Fruit fly (Drosophila melanogaster) whole organism, embryonic: ENCODE data around the gene Syt14.

ENCODE experiments used
- Awh ChIP-seq: fragments of 200-800 bp; sonication (Bioruptor generic); IDR thresholded peaks from 2 replicates; pipeline ENCODE4, ENCODE4 v1.3.6; 2022; ENCODE audit warnings: missing biosample characterization, missing genetic modification characterization
- CG43689 ChIP-seq: fragments of 200-800 bp; sonication (Bioruptor generic); IDR thresholded peaks from 2 replicates; pipeline ENCODE4 v1.3.6; 2022; ENCODE audit warnings: missing biosample characterization, missing genetic modification characterization
- CG7987 ChIP-seq: fragments of 200-800 bp; sonication (Bioruptor generic); optimal IDR thresholded peaks from 2 replicates; lab custom pipeline; 2018; ENCODE audit warnings: missing biosample characterization, mild to moderate bottlenecking, missing genetic modification characterization, moderate library complexity
- CG8388 ChIP-seq: fragments of 200-800 bp; sonication (Bioruptor generic); optimal IDR thresholded peaks from 2 replicates; lab custom pipeline; 2019; ENCODE audit warnings: missing biosample characterization, mild to moderate bottlenecking, missing genetic modification characterization, moderate library complexity
- CG9215 ChIP-seq: fragments of 200-800 bp; sonication (Bioruptor generic); IDR thresholded peaks from 2 replicates; pipeline ENCODE4 v1.3.6; 2022; ENCODE audit warnings: missing biosample characterization, missing genetic modification characterization
- croc ChIP-seq: fragments of 200-800 bp; sonication (Bioruptor generic); conservative IDR thresholded peaks from 3 replicates; pipeline ENCODE4 v1.3.6; 2022; ENCODE audit warnings: missing biosample characterization, missing genetic modification characterization
- scrt ChIP-seq: fragments of 200-800 bp; sonication (Bioruptor generic); optimal IDR thresholded peaks from 2 replicates; lab custom pipeline; 2018; ENCODE audit warnings: missing biosample characterization, mild to moderate bottlenecking, missing genetic modification characterization, moderate library complexity

DNA sequence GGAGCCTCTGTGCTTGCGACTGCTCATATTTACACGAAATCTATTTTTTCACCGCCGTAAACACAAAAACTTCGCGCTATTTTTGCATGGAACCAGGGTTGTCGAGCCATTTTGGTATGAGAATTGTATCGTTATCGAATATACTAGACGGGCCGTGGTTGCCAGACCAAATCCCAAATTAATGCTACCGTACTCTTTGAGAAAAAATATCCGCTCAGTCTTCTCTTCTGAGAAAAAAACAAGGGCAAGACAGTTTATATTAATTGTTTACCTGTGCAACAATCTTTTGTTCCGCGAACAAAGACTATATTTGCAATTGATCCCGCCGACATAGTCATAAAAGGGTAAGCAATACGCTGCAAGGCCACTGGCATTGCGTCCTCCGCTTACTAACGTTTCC lies 18.7 kb upstream of the Syt14 start, which contains the start of the genes Skp2 and CG1103:
- TF ChIP-seq Awh (GFP tag; lab: Robert Waterston, UW): no peak
- TF ChIP-seq CG43689 (GFP tag; lab: Robert Waterston, UW): no peak
- TF ChIP-seq CG8388: no peak
- no peak for TF ChIP-seq CG9215 (GFP tag; lab: Robert Waterston, UW)
- no peak for TF ChIP-seq croc
- TF ChIP-seq scrt: no peak
- no peak for TF ChIP-seq CG7987 (GFP tag; lab: Kevin White, UChicago)
